Fruit fly (Drosophila melanogaster): ENCODE data around the gene CG17110.

CG17110 gene

dm6 chr3R:23133301-23133828 lies 41.8 kb downstream of the CG17110 start (continued):
- no peak for TF ChIP-seq CG31365 (tag; optimal IDR thresholded peaks at IDR 0.05)
- TF ChIP-seq MTF-1 (GFP tag; optimal IDR thresholded peaks at IDR 0.05; ENCODE audit: borderline replicate concordance) = no peak
- TF ChIP-seq CG2712 (tag; optimal IDR thresholded peaks at IDR 0.05) = peak; percentile 48
- no peak for TF ChIP-seq vnd (GFP tag; IDR thresholded peaks at IDR 0.05; ENCODE audit: partially characterized antibody)
- no peak for TF ChIP-seq eve (GFP tag; optimal IDR thresholded peaks at IDR 0.05)
- no peak for TF ChIP-seq aop (GFP tag; IDR thresholded peaks at IDR 0.05)
- peak; percentile 86 for TF ChIP-seq Nf-YC (tag; optimal IDR thresholded peaks at IDR 0.05)
- TF ChIP-seq sima (GFP tag; optimal IDR thresholded peaks at IDR 0.05) = no peak
- TF ChIP-seq CG9215 (GFP tag; IDR thresholded peaks at IDR 0.05) = no peak
- TF ChIP-seq hth (optimal IDR thresholded peaks at IDR 0.05) = no peak
- TF ChIP-seq tgo (GFP tag; IDR thresholded peaks at IDR 0.05) = no peak
- no peak for TF ChIP-seq en (GFP tag; optimal IDR thresholded peaks at IDR 0.05)
- peak; percentile 65 for TF ChIP-seq CG3065 (GFP tag; optimal IDR thresholded peaks at IDR 0.05)
- TF ChIP-seq shn (GFP tag; optimal IDR thresholded peaks at IDR 0.05) = no peak
- TF ChIP-seq Dbx (GFP tag; IDR thresholded peaks at IDR 0.05) = no peak
- no peak for TF ChIP-seq CG2120 (GFP tag; optimal IDR thresholded peaks at IDR 0.05)
- no peak for TF ChIP-seq CG18599 (GFP tag; optimal IDR thresholded peaks at IDR 0.05)
- TF ChIP-seq CG4820 (GFP tag; optimal IDR thresholded peaks at IDR 0.05) = no peak
- TF ChIP-seq zf30C (GFP tag; optimal IDR thresholded peaks at IDR 0.05) = peak; percentile 80
- no peak for TF ChIP-seq Hr39 (optimal IDR thresholded peaks at IDR 0.05)
- TF ChIP-seq psq (GFP tag; optimal IDR thresholded peaks at IDR 0.05) = no peak
- TF ChIP-seq Ets97D (GFP tag; optimal IDR thresholded peaks at IDR 0.05) = no peak
- TF ChIP-seq p53 (GFP tag; optimal IDR thresholded peaks at IDR 0.05) = no peak
- TF ChIP-seq Pdp1 (GFP tag; optimal IDR thresholded peaks at IDR 0.05) = no peak
- TF ChIP-seq Max (GFP tag; optimal IDR thresholded peaks at IDR 0.05) = no peak
- TF ChIP-seq dm (GFP tag; optimal IDR thresholded peaks at IDR 0.05) = no peak
- no peak for TF ChIP-seq Neu2 (GFP tag; optimal IDR thresholded peaks at IDR 0.05; ENCODE audit: borderline replicate concordance)
- TF ChIP-seq CG3995 (GFP tag; optimal IDR thresholded peaks at IDR 0.05) = no peak
- 0 out of 2 replicates have a peak, but pooled peaks have one; percentile 34 for TF ChIP-seq CG5953 (GFP tag; IDR thresholded peaks at IDR 0.05)
- TF ChIP-seq Doc3 (GFP tag; IDR thresholded peaks at IDR 0.05; ENCODE audit: partially characterized antibody) = no peak
- TF ChIP-seq ranshi (GFP tag; IDR thresholded peaks at IDR 0.05) = no peak
- TF ChIP-seq CHES-1-like (GFP tag; optimal IDR thresholded peaks at IDR 0.05) = no peak
- TF ChIP-seq Dek (tag; optimal IDR thresholded peaks at IDR 0.05) = no peak
- TF ChIP-seq CG9727 (GFP tag; optimal IDR thresholded peaks at IDR 0.05) = peak; percentile 64
- no peak for TF ChIP-seq prd (optimal IDR thresholded peaks at IDR 0.05)
- TF ChIP-seq prd (GFP tag; IDR thresholded peaks at IDR 0.05) = peak; percentile 59; the same call in 2 of the 3 replicates
- no peak for TF ChIP-seq seq (GFP tag; IDR thresholded peaks at IDR 0.05)
- TF ChIP-seq pros (GFP tag; optimal IDR thresholded peaks at IDR 0.05) = no peak
- peak in 1 of 2 experiments; percentile 13 for TF ChIP-seq dpn (GFP tag; optimal IDR thresholded peaks at IDR 0.05)
- no peak for TF ChIP-seq usp (GFP tag; optimal IDR thresholded peaks at IDR 0.05)
- no peak for TF ChIP-seq CG16815 (GFP tag; optimal IDR thresholded peaks at IDR 0.05)
- no peak for TF ChIP-seq CG7786 (GFP tag; optimal IDR thresholded peaks at IDR 0.05)
- no peak for TF ChIP-seq CG6683 (GFP tag; optimal IDR thresholded peaks at IDR 0.05)
- no peak for TF ChIP-seq trh (GFP tag; optimal IDR thresholded peaks at IDR 0.05)
- no peak for TF ChIP-seq CG4854 (GFP tag; optimal IDR thresholded peaks at IDR 0.05)
- no peak for TF ChIP-seq stc (GFP tag; IDR thresholded peaks at IDR 0.05)
- no peak for TF ChIP-seq C15 (GFP tag; IDR thresholded peaks at IDR 0.05)
- TF ChIP-seq repo (GFP tag; optimal IDR thresholded peaks at IDR 0.05) = no peak
- no peak for TF ChIP-seq schlank (tag; optimal IDR thresholded peaks at IDR 0.05)
- peak; percentile 90 for TF ChIP-seq CG10321 (GFP tag; IDR thresholded peaks at IDR 0.05)
- TF ChIP-seq CG1602 (GFP tag; optimal IDR thresholded peaks at IDR 0.05) = peak; percentile 28
- TF ChIP-seq CG4707 (GFP tag; optimal IDR thresholded peaks at IDR 0.05) = no peak
- no peak for TF ChIP-seq CG6175 (GFP tag; IDR thresholded peaks at IDR 0.05)

Data from whole organism, embryonic.